Worm (Caenorhabditis elegans) whole organism, mixed stage, embryonic: Measurements from ENCODE around the gene gpa-3.

ENCODE experiments used
- blmp-1 ChIP-seq: fragments of 150-350 bp; optimal IDR thresholded peaks from 2 replicates; lab custom pipeline; 2014; ENCODE audit warnings: missing biosample characterization, missing genetic modification characterization
- nhr-12 ChIP-seq: fragments of 150-350 bp; optimal IDR thresholded peaks from 2 replicates; lab custom pipeline; 2014; ENCODE audit warnings: missing biosample characterization, missing genetic modification characterization
- nhr-76 ChIP-seq: sonication (generic microtip); optimal IDR thresholded peaks from 2 replicates; lab custom pipeline; 2017; ENCODE audit warnings: missing biosample characterization, missing genetic modification characterization
- pha-4 ChIP-seq: fragments of 150-350 bp; optimal IDR thresholded peaks from 2 replicates; lab custom pipeline; 2018; ENCODE audit warnings: missing biosample characterization, missing genetic modification reagents, missing genetic modification characterization
- snpc-4 ChIP-seq: fragments of 150-350 bp; optimal IDR thresholded peaks from 2 replicates; lab custom pipeline; 2014; ENCODE audit warnings: missing biosample characterization, missing genetic modification characterization
- unc-62 ChIP-seq: fragments of 150-350 bp; optimal IDR thresholded peaks from 2 replicates; lab custom pipeline; 2014; ENCODE audit warnings: missing biosample characterization, missing genetic modification reagents, missing genetic modification characterization

DNA sequence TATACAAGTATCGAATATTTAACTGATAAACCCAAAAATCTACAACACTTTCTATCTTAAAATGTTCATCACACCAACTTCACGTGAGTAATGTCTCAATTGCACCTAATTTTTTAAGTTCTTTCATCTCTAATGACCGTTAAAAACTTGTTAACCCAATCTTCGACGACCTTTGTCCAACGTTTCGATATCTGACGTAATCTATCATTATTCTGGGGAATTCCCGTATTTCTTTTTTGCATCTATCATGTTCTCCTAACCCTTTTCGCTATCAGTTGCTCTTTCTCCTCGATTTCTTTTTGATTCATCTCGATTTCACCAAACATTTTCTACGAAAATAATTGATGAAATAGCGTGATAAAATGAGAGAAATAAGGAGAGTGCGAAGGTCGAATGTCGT lies 31.9 kb downstream of the gpa-3 start:
- TF ChIP-seq snpc-4 (tag; lab: Kevin White, UChicago) (no peak), nhr-76 (tag; lab: Kevin White, UChicago) (no peak), blmp-1 (tag; lab: Kevin White, UChicago) (no peak), pha-4 (tag; lab: Kevin White, UChicago) (no peak), unc-62 (GFP tag; lab: Kevin White, UChicago) (no peak), nhr-12 (no peak)
